Fruit fly (Drosophila melanogaster): Measurements from ENCODE around the gene APP-BP1.

dm6 chr3L:11094279-11094678 lies 3.9 kb upstream of the APP-BP1 start:
- TF ChIP-seq ttk (optimal IDR thresholded peaks at IDR 0.05) (no peak), h (optimal IDR thresholded peaks at IDR 0.05) (no peak), insv (optimal IDR thresholded peaks at IDR 0.05) (no peak), psq (optimal IDR thresholded peaks at IDR 0.05) (no peak)

Data from Kc167 (cell line).